Fruit fly (Drosophila melanogaster): ENCODE measurements around the gene CG12480.
A peak's percentile ranks its signal among the peaks of the same experiment; 100 is the strongest.

Gene CG12480

DNA sequence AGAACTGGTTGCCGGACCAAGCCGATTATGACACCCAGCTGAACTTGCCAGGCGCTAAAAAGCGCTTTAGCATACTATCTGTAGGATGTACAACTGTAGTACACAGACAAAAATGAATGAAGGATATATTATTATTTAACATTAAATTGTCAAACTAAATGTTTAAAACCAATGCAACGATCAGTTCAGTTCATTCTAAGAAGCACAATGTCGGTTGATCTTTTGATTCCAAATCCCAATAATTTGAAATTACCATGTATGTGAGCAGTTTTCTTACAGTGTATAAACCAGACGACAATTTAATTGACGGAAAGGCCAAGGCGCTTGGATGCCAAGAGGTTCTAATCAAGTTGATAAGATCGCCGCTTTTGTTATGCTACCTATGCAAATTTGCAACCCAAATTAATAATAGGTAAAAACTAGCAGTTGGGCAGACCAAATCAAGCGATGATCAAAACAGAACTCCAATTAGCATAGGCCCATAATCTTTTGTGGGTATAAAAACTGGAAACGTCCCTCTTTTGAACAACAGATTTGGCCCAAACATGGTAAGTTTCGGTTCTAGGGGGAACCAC lies at the start of gene CG12480 (continued):
- TF ChIP-seq CG18599 (GFP tag; optimal IDR thresholded peaks at IDR 0.05) (peak; percentile 70), CG13775 (GFP tag; optimal IDR thresholded peaks at IDR 0.05) (peak; percentile 43), CG13123 (GFP tag; optimal IDR thresholded peaks at IDR 0.05) (no peak), Rx (GFP tag; IDR thresholded peaks at IDR 0.05) (no peak), CG7556 (GFP tag; optimal IDR thresholded peaks at IDR 0.05) (peak; percentile 4), CG6689 (GFP tag; IDR thresholded peaks at IDR 0.05) (peak; percentile 48), CG30403 (GFP tag; optimal IDR thresholded peaks at IDR 0.05) (peak; percentile 40), HmgD (GFP tag; optimal IDR thresholded peaks at IDR 0.05) (no peak), CG9727 (GFP tag; optimal IDR thresholded peaks at IDR 0.05) (peak; percentile 44), Usf (GFP tag; optimal IDR thresholded peaks at IDR 0.05) (peak; percentile 12), CG16813 (GFP tag; IDR thresholded peaks at IDR 0.05; ENCODE audit: partially characterized antibody) (no peak), grau (tag; optimal IDR thresholded peaks at IDR 0.05) (peak; percentile 73), CG12744 (GFP tag; optimal IDR thresholded peaks at IDR 0.05) (peak; percentile 24), sens (GFP tag) (peak; percentile 6), D (optimal IDR thresholded peaks at IDR 0.05) (no peak), D (GFP tag; optimal IDR thresholded peaks at IDR 0.05) (no peak), psq (GFP tag; optimal IDR thresholded peaks at IDR 0.05) (no peak), sob (GFP tag; IDR thresholded peaks at IDR 0.05) (peak; percentile 53; the same call in 1 of the 2 replicates), CG7839 (tag; optimal IDR thresholded peaks at IDR 0.05) (peak; percentile 68), ems (GFP tag; optimal IDR thresholded peaks at IDR 0.05) (peak; percentile 44), CG8388 (GFP tag; optimal IDR thresholded peaks at IDR 0.05) (no peak), CG7372 (GFP tag; IDR thresholded peaks at IDR 0.05) (peak; percentile 52; the same call in 1 of the 2 replicates), CG6791 (GFP tag; IDR thresholded peaks at IDR 0.05; ENCODE audit: partially characterized antibody) (no peak), Atf6 (GFP tag; IDR thresholded peaks at IDR 0.05) (peak; percentile 79), CG2875 (GFP tag; optimal IDR thresholded peaks at IDR 0.05) (no peak), cas (GFP tag; IDR thresholded peaks at IDR 0.05) (peak; percentile 54; the same call in 1 of the 2 replicates), Xbp1 (GFP tag; optimal IDR thresholded peaks at IDR 0.05) (peak; percentile 15), CG12219 (GFP tag; optimal IDR thresholded peaks at IDR 0.05) (peak; percentile 3), CG12391 (tag; optimal IDR thresholded peaks at IDR 0.05) (peak; percentile 26), CG10366 (GFP tag; IDR thresholded peaks at IDR 0.05) (peak; percentile 25; the same call in 1 of the 2 replicates), tap (tag; optimal IDR thresholded peaks at IDR 0.05) (no peak), schlank (tag; optimal IDR thresholded peaks at IDR 0.05) (peak; percentile 55), CG11504 (tag; optimal IDR thresholded peaks at IDR 0.05) (peak; percentile 27), CG10462 (GFP tag; optimal IDR thresholded peaks at IDR 0.05) (no peak), sd (tag; optimal IDR thresholded peaks at IDR 0.05) (peak; percentile 38), Sry-δ (GFP tag; optimal IDR thresholded peaks at IDR 0.05) (no peak), Taf1 (GFP tag; IDR thresholded peaks at IDR 0.05) (peak; percentile 75), Xrp1 (GFP tag; IDR thresholded peaks at IDR 0.05) (peak; percentile 32; the same call in 1 of the 2 replicates), lola (GFP tag; optimal IDR thresholded peaks at IDR 0.05) (no peak), CG4328 (GFP tag; optimal IDR thresholded peaks at IDR 0.05) (no peak), Lhr (GFP tag; optimal IDR thresholded peaks at IDR 0.05) (no peak), CG15269 (tag; optimal IDR thresholded peaks at IDR 0.05) (peak; percentile 56), CG3726 (GFP tag; IDR thresholded peaks at IDR 0.05) (no peak), mld (GFP tag; IDR thresholded peaks at IDR 0.05; ENCODE audit: partially characterized antibody) (no peak), CG9437 (GFP tag; optimal IDR thresholded peaks at IDR 0.05) (no peak), CG3838 (GFP tag; optimal IDR thresholded peaks at IDR 0.05) (no peak), Gug (GFP tag; IDR thresholded peaks at IDR 0.05) (no peak), vnd (GFP tag; IDR thresholded peaks at IDR 0.05; ENCODE audit: partially characterized antibody) (no peak), jigr1 (GFP tag; IDR thresholded peaks at IDR 0.05) (no peak), B-H1 (GFP tag; IDR thresholded peaks at IDR 0.05) (no peak; the same call in 2 of the 3 replicates)
